Fruit fly (Drosophila melanogaster): ENCODE results near the gene Eip75B.

- no peak for TF ChIP-seq ttk (optimal IDR thresholded peaks at IDR 0.05)
- no peak for TF ChIP-seq insv (optimal IDR thresholded peaks at IDR 0.05)
These were observed 41.8 kb upstream of the Eip75B start, which contains the start of the genes CG13698 and mRpS26 for dm6 chr3L:18106021-18106944.
